Fruit fly (Drosophila melanogaster) whole organism, adult: ENCODE measurements around the gene Aps.

Experiments
- CG14711 ChIP-seq: fragments of 200-800 bp; sonication (Bioruptor generic); optimal IDR thresholded peaks from 2 replicates; lab custom pipeline; 2018; ENCODE audit warnings: missing biosample characterization, mild to moderate bottlenecking, missing genetic modification characterization, moderate library complexity
- Mnt ChIP-seq: fragments of 200-800 bp; sonication (Bioruptor generic); optimal IDR thresholded peaks from 2 replicates; lab custom pipeline; 2016; ENCODE audit warnings: missing biosample characterization, mild to moderate bottlenecking, missing genetic modification characterization
- cic ChIP-seq: fragments of 200-800 bp; sonication (Bioruptor generic); optimal IDR thresholded peaks from 2 replicates; lab custom pipeline; 2017; ENCODE audit warnings: missing biosample characterization, mild to moderate bottlenecking, missing genetic modification characterization, moderate library complexity
- tj ChIP-seq: fragments of 200-800 bp; sonication (Bioruptor generic); optimal IDR thresholded peaks from 3 replicates; lab custom pipeline; 2017; ENCODE audit warnings: missing biosample characterization, mild to moderate bottlenecking, missing genetic modification characterization, moderate library complexity

- TF ChIP-seq tj (GFP tag; lab: Kevin White, UChicago) (no peak), CG14711 (tag; lab: Kevin White, UChicago) (no peak), cic (GFP tag; lab: Kevin White, UChicago) (no peak), Mnt (GFP tag; lab: Kevin White, UChicago) (no peak)
These were observed 44.0 kb downstream of the Aps start for dm6 chr3L:10854801-10855418.
